Fruit fly (Drosophila melanogaster): ENCODE measurements around the gene Socs16D.

Gene Socs16D

dm6 chrX:17802353-17803121 is 24.8 kb downstream of the Socs16D start (continued):
- TF ChIP-seq Med (GFP tag) (peak; percentile 77), CG9727 (GFP tag; optimal IDR thresholded peaks at IDR 0.05) (peak; percentile 63), Bteb2 (GFP tag; optimal IDR thresholded peaks at IDR 0.05) (no peak), CG18619 (GFP tag; optimal IDR thresholded peaks at IDR 0.05) (peak; percentile 44), Mes4 (GFP tag; optimal IDR thresholded peaks at IDR 0.05) (no peak), CG15479 (GFP tag; optimal IDR thresholded peaks at IDR 0.05) (peak; percentile 24), ci (GFP tag; IDR thresholded peaks at IDR 0.05) (peak; percentile 46; the same call in 1 of the 3 replicates), ssp (GFP tag; IDR thresholded peaks at IDR 0.05) (peak; percentile 40; the same call in 1 of the 2 replicates), ara (GFP tag; IDR thresholded peaks at IDR 0.05) (peak; percentile 36; the same call in 1 of the 2 replicates), CG2678 (tag; optimal IDR thresholded peaks at IDR 0.05) (peak; percentile 69), ewg (GFP tag; optimal IDR thresholded peaks at IDR 0.05) (peak; percentile 64), crp (GFP tag; optimal IDR thresholded peaks at IDR 0.05) (no peak), dmrt99B (tag; optimal IDR thresholded peaks at IDR 0.05) (peak; percentile 65), CG17385 (GFP tag; optimal IDR thresholded peaks at IDR 0.05) (peak; percentile 40), nmo (GFP tag; optimal IDR thresholded peaks at IDR 0.05) (peak; percentile 62), mld (GFP tag; IDR thresholded peaks at IDR 0.05; ENCODE audit: partially characterized antibody) (no peak), CG17612 (GFP tag; IDR thresholded peaks at IDR 0.05) (no peak), org-1 (GFP tag; optimal IDR thresholded peaks at IDR 0.05) (peak; percentile 32), E2f1 (GFP tag; IDR thresholded peaks at IDR 0.05) (peak; percentile 19; the same call in 1 of the 2 replicates), CG11695 (GFP tag; IDR thresholded peaks at IDR 0.05) (no peak), crol (GFP tag; IDR thresholded peaks at IDR 0.05) (peak; percentile 86), CG13775 (GFP tag; optimal IDR thresholded peaks at IDR 0.05) (peak; percentile 48), cg (GFP tag; optimal IDR thresholded peaks at IDR 0.05) (peak; percentile 83), Ada2b (GFP tag; IDR thresholded peaks at IDR 0.05) (peak; percentile 21; the same call in 1 of the 2 replicates), Sry-δ (GFP tag; optimal IDR thresholded peaks at IDR 0.05) (no peak), NK7.1 (GFP tag; optimal IDR thresholded peaks at IDR 0.05) (no peak), sob (GFP tag; IDR thresholded peaks at IDR 0.05) (peak; percentile 27; the same call in 1 of the 2 replicates), dpn (GFP tag; optimal IDR thresholded peaks at IDR 0.05) (peak in 1 of 2 experiments; percentile 22), Nf-YC (tag; optimal IDR thresholded peaks at IDR 0.05) (peak; percentile 91), Rfx (GFP tag; IDR thresholded peaks at IDR 0.05) (peak; percentile 28; the same call in 1 of the 2 replicates), cas (GFP tag; IDR thresholded peaks at IDR 0.05) (no peak), fru (optimal IDR thresholded peaks at IDR 0.05) (no peak), Hmr (GFP tag; optimal IDR thresholded peaks at IDR 0.05) (peak; percentile 58), CG7786 (GFP tag; optimal IDR thresholded peaks at IDR 0.05) (peak; percentile 8), CG16815 (GFP tag; optimal IDR thresholded peaks at IDR 0.05) (peak; percentile 28), Sox100B (GFP tag; optimal IDR thresholded peaks at IDR 0.05) (peak; percentile 53), lab (GFP tag; optimal IDR thresholded peaks at IDR 0.05) (peak; percentile 61), tup (GFP tag; optimal IDR thresholded peaks at IDR 0.05) (no peak), CG10267 (tag; optimal IDR thresholded peaks at IDR 0.05) (peak; percentile 24), Adf1 (GFP tag; IDR thresholded peaks at IDR 0.05) (peak; percentile 92), CG18262 (tag; optimal IDR thresholded peaks at IDR 0.05) (peak; percentile 31), CG7357 (GFP tag; IDR thresholded peaks at IDR 0.05) (no peak), Hr39 (optimal IDR thresholded peaks at IDR 0.05) (no peak), H15 (GFP tag; IDR thresholded peaks at IDR 0.05) (0 out of 3 replicates have a peak, but pooled peaks have one; percentile 36), Blimp-1 (GFP tag; optimal IDR thresholded peaks at IDR 0.05) (peak; percentile 32), gem (tag; optimal IDR thresholded peaks at IDR 0.05) (peak; percentile 72), Xrp1 (GFP tag; IDR thresholded peaks at IDR 0.05) (peak; percentile 53), Meics (GFP tag; optimal IDR thresholded peaks at IDR 0.05) (peak; percentile 70), CG14667 (GFP tag; IDR thresholded peaks at IDR 0.05) (0 out of 2 replicates have a peak, but pooled peaks have one; percentile 20)
